Worm (Caenorhabditis elegans): ENCODE results near the gene pqn-8.

DNA sequence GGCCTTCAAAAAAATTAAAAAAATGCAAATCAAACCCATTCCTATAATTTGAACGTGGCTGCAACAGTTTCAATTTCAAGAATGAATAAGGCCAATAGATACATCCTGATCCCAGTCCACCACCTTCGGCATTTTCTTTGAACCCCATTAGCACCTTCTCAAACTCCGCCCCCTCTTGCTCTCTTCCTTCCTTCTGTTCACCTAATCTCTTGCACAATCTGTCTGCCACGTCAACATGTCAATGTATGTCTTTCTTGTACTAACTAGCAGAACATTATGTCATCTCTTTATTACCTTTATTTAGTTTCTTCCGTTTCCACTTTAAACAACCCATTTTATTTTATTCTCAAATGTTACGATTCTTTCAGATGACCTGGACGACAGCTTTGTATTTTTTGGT lies 4.3 kb downstream of the pqn-8 start, which contains the start of gene C05B5.4:
- no peak for TF ChIP-seq ekl-4 (GFP tag; IDR thresholded peaks at IDR 0.05)
- TF ChIP-seq snpc-1.1 (tag; optimal IDR thresholded peaks at IDR 0.05; ENCODE audit: insufficient read depth), result no peak
- no peak for TF ChIP-seq efl-1 (GFP tag; optimal IDR thresholded peaks at IDR 0.05)
- no peak for TF ChIP-seq mxl-1 (tag; optimal IDR thresholded peaks at IDR 0.05)
- no peak for TF ChIP-seq B0019.2 (GFP tag; conservative IDR thresholded peaks at IDR 0.05)
- no peak for TF ChIP-seq tbx-9 (tag; optimal IDR thresholded peaks at IDR 0.05; ENCODE audit: borderline replicate concordance)
- TF ChIP-seq him-1 (tag; optimal IDR thresholded peaks at IDR 0.05), result no peak
- TF ChIP-seq F10E7.11 (tag; optimal IDR thresholded peaks at IDR 0.05), result no peak
- no peak for TF ChIP-seq die-1 (tag; optimal IDR thresholded peaks at IDR 0.05)
- no peak for TF ChIP-seq nhr-80 (tag; optimal IDR thresholded peaks at IDR 0.05)
- no peak for TF ChIP-seq attf-5 (GFP tag; optimal IDR thresholded peaks at IDR 0.05)
- no peak for TF ChIP-seq somi-1 (GFP tag; optimal IDR thresholded peaks at IDR 0.05)
- TF ChIP-seq Y79H2A.3 (GFP tag; conservative IDR thresholded peaks at IDR 0.05), result no peak
- no peak for TF ChIP-seq unc-62 (GFP tag; optimal IDR thresholded peaks at IDR 0.05)

Measured in whole organism, young adult.